Fruit fly (Drosophila melanogaster) whole organism, embryonic: ENCODE data around the gene Pex1.
A peak's percentile ranks its signal among the peaks of the same experiment; 100 is the strongest.

Source experiments
- ATbp ChIP-seq: fragments of 200-800 bp; sonication (Bioruptor generic); optimal IDR thresholded peaks from 2 replicates; lab custom pipeline; 2017; ENCODE audit warnings: missing biosample characterization, mild to moderate bottlenecking, missing genetic modification characterization, missing genetic modification reagents
- Aef1 ChIP-seq: fragments of 200-800 bp; sonication (Bioruptor generic); IDR thresholded peaks from 3 replicates; pipeline ENCODE4 v1.3.6; 2022; ENCODE audit warnings: missing biosample characterization, missing genetic modification characterization
- CG11398 ChIP-seq: fragments of 200-800 bp; sonication (Bioruptor generic); optimal IDR thresholded peaks from 2 replicates; lab custom pipeline; 2016; ENCODE audit warnings: missing biosample characterization, missing genetic modification characterization
- CG11696 ChIP-seq: fragments of 200-800 bp; sonication (Bioruptor generic); IDR thresholded peaks from 2 replicates; pipeline ENCODE4 v1.3.6; 2022; ENCODE audit warnings: missing biosample characterization, missing genetic modification characterization
- CG12942 ChIP-seq: fragments of 200-800 bp; sonication (Bioruptor generic); optimal IDR thresholded peaks from 3 replicates; lab custom pipeline; 2016; ENCODE audit warnings: missing biosample characterization, missing genetic modification characterization
- CG13775 ChIP-seq: fragments of 200-800 bp; sonication (Bioruptor generic); optimal IDR thresholded peaks from 3 replicates; lab custom pipeline; 2017; ENCODE audit warnings: missing biosample characterization, mild to moderate bottlenecking, missing genetic modification characterization
- CG15601 ChIP-seq: fragments of 200-800 bp; sonication (Bioruptor generic); optimal IDR thresholded peaks from 3 replicates; lab custom pipeline; 2019; ENCODE audit warnings: missing biosample characterization, mild to moderate bottlenecking, missing genetic modification characterization, moderate library complexity
- CG17612 ChIP-seq: fragments of 200-800 bp; sonication (Bioruptor generic); IDR thresholded peaks from 2 replicates; pipeline ENCODE4 v1.3.6; 2022; ENCODE audit warnings: missing biosample characterization, missing genetic modification characterization
- CG2199 ChIP-seq: fragments of 200-800 bp; sonication (Bioruptor generic); IDR thresholded peaks from 3 replicates; pipeline ENCODE4 v1.3.6; 2022; ENCODE audit warnings: missing biosample characterization, missing genetic modification characterization
- CG2678 ChIP-seq: fragments of 200-800 bp; sonication (Bioruptor generic); optimal IDR thresholded peaks from 3 replicates; lab custom pipeline; 2019; ENCODE audit warnings: missing biosample characterization, mild to moderate bottlenecking, missing genetic modification characterization, moderate library complexity
- CG32772 ChIP-seq: fragments of 200-800 bp; sonication (Bioruptor generic); IDR thresholded peaks from 2 replicates; pipeline ENCODE4 v1.3.6; 2022; ENCODE audit warnings: missing biosample characterization, missing genetic modification characterization
- CG4328 ChIP-seq: fragments of 200-800 bp; sonication (Bioruptor generic); optimal IDR thresholded peaks from 3 replicates; lab custom pipeline; 2017; ENCODE audit warnings: missing biosample characterization, missing genetic modification reagents, missing genetic modification characterization
- CG5245 ChIP-seq: fragments of 200-800 bp; sonication (Bioruptor generic); optimal IDR thresholded peaks from 3 replicates; lab custom pipeline; 2016; ENCODE audit warnings: missing biosample characterization, missing genetic modification characterization
- CG6175 ChIP-seq: fragments of 200-800 bp; sonication (Bioruptor generic); IDR thresholded peaks from 3 replicates; pipeline ENCODE4 v1.3.6; 2022; ENCODE audit warnings: missing biosample characterization, missing genetic modification characterization
- CG6654 ChIP-seq: fragments of 200-800 bp; sonication (Bioruptor generic); optimal IDR thresholded peaks from 2 replicates; lab custom pipeline; 2017; ENCODE audit warnings: missing biosample characterization, mild to moderate bottlenecking, missing genetic modification characterization
- CG6854 ChIP-seq: fragments of 200-800 bp; sonication (Bioruptor generic); optimal IDR thresholded peaks from 3 replicates; lab custom pipeline; 2017; ENCODE audit warnings: missing biosample characterization, mild to moderate bottlenecking, missing genetic modification characterization
- CG7928 ChIP-seq: fragments of 200-800 bp; sonication (Bioruptor generic); optimal IDR thresholded peaks from 2 replicates; lab custom pipeline; 2017; ENCODE audit warnings: missing biosample characterization, mild to moderate bottlenecking, missing genetic modification characterization
- CG9932 ChIP-seq: fragments of 200-800 bp; sonication (Bioruptor generic); IDR thresholded peaks from 2 replicates; pipeline ENCODE4 v1.3.6; 2022; ENCODE audit warnings: missing biosample characterization, missing genetic modification characterization
- CoRest ChIP-seq: fragments of 200-800 bp; sonication (Bioruptor generic); optimal IDR thresholded peaks from 3 replicates; lab custom pipeline; 2018; ENCODE audit warnings: missing biosample characterization, mild to moderate bottlenecking, missing genetic modification characterization, moderate library complexity
- Elba2 ChIP-seq: fragments of 200-800 bp; sonication (Bioruptor generic); optimal IDR thresholded peaks from 3 replicates; lab custom pipeline; 2016; ENCODE audit warnings: missing biosample characterization, missing genetic modification characterization
- Fer1 ChIP-seq: fragments of 200-800 bp; sonication (Bioruptor generic); optimal IDR thresholded peaks from 2 replicates; lab custom pipeline; 2017; ENCODE audit warnings: missing biosample characterization, mild to moderate bottlenecking, missing genetic modification characterization
- GATAe ChIP-seq: fragments of 200-800 bp; sonication (Bioruptor generic); conservative IDR thresholded peaks from 2 replicates; pipeline ENCODE4 v1.3.6; 2022; ENCODE audit warnings: missing biosample characterization, missing genetic modification characterization
- HLHmδ ChIP-seq: fragments of 200-800 bp; sonication (Bioruptor generic); optimal IDR thresholded peaks from 2 replicates; lab custom pipeline; 2018; ENCODE audit warnings: missing biosample characterization, mild to moderate bottlenecking, missing genetic modification characterization, moderate library complexity
- Hmr ChIP-seq: fragments of 200-800 bp; sonication (Bioruptor generic); optimal IDR thresholded peaks from 3 replicates; lab custom pipeline; 2017; ENCODE audit warnings: mild to moderate bottlenecking, missing biosample characterization, missing genetic modification reagents, missing genetic modification characterization
- Mad ChIP-seq: fragments of 200-800 bp; sonication (Bioruptor generic); optimal IDR thresholded peaks from 2 replicates; lab custom pipeline; 2016; ENCODE audit warnings: missing biosample characterization, missing genetic modification characterization
- Sin3A ChIP-seq: fragments of >200 bp; optimal IDR thresholded peaks from 2 replicates; lab custom pipeline; 2018
- TFAM ChIP-seq: fragments of 200-800 bp; sonication (Bioruptor generic); optimal IDR thresholded peaks from 2 replicates; lab custom pipeline; 2017; ENCODE audit warnings: missing biosample characterization, missing genetic modification characterization, inconsistent platforms
- Vsx1 ChIP-seq: fragments of 200-800 bp; sonication (Bioruptor generic); optimal IDR thresholded peaks from 2 replicates; lab custom pipeline; 2017; ENCODE audit warnings: missing biosample characterization, mild to moderate bottlenecking, missing genetic modification characterization, missing genetic modification reagents
- YL-1 ChIP-seq: fragments of 200-800 bp; sonication (Bioruptor generic); optimal IDR thresholded peaks from 3 replicates; lab custom pipeline; 2017; ENCODE audit warnings: missing biosample characterization, mild to moderate bottlenecking, missing genetic modification characterization
- amos ChIP-seq: fragments of 200-800 bp; sonication (Bioruptor generic); IDR thresholded peaks from 2 replicates; pipeline ENCODE4 v1.3.6; 2022; ENCODE audit warnings: missing biosample characterization, missing genetic modification characterization; ENCODE audit not compliant: partially characterized antibody
- ara ChIP-seq: fragments of 200-800 bp; sonication (Bioruptor generic); IDR thresholded peaks from 2 replicates; pipeline ENCODE4 v1.3.6; 2022; ENCODE audit warnings: missing biosample characterization, missing genetic modification characterization
- ase ChIP-seq: fragments of 200-800 bp; sonication (Bioruptor generic); IDR thresholded peaks from 3 replicates; pipeline ENCODE4 v1.3.6; 2022; ENCODE audit warnings: missing biosample characterization, missing genetic modification characterization
- bab2 ChIP-seq: fragments of 200-800 bp; sonication (Bioruptor generic); optimal IDR thresholded peaks from 2 replicates; lab custom pipeline; 2016; ENCODE audit warnings: missing biosample characterization, missing genetic modification characterization
- caup ChIP-seq: fragments of 200-800 bp; sonication (Bioruptor generic); optimal IDR thresholded peaks from 3 replicates; lab custom pipeline; 2017; ENCODE audit warnings: missing biosample characterization, mild to moderate bottlenecking, missing genetic modification characterization, moderate library complexity; ENCODE audit not compliant: severe bottlenecking
- ci ChIP-seq: fragments of 200-800 bp; sonication (Bioruptor generic); IDR thresholded peaks from 3 replicates; pipeline ENCODE4 v1.3.6; 2022; ENCODE audit warnings: missing biosample characterization, missing genetic modification characterization
- dati ChIP-seq: fragments of 200-800 bp; sonication (Bioruptor generic); IDR thresholded peaks from 2 replicates; pipeline ENCODE4 v1.3.6; 2022; ENCODE audit warnings: missing biosample characterization, missing genetic modification characterization
- gcm ChIP-seq: fragments of 200-800 bp; sonication (Bioruptor generic); optimal IDR thresholded peaks from 2 replicates; lab custom pipeline; 2019; ENCODE audit warnings: missing biosample characterization, mild to moderate bottlenecking, missing genetic modification characterization, moderate library complexity
- grn ChIP-seq: fragments of 200-800 bp; sonication (Bioruptor generic); optimal IDR thresholded peaks from 3 replicates; lab custom pipeline; 2017; ENCODE audit warnings: missing biosample characterization, missing genetic modification characterization
- lbe ChIP-seq: fragments of 200-800 bp; sonication (Bioruptor generic); optimal IDR thresholded peaks from 2 replicates; lab custom pipeline; 2016; ENCODE audit warnings: missing biosample characterization, mild to moderate bottlenecking, missing genetic modification characterization
- odd ChIP-seq: fragments of 200-800 bp; sonication (Bioruptor generic); optimal IDR thresholded peaks from 2 replicates; lab custom pipeline; 2017; ENCODE audit warnings: missing biosample characterization, mild to moderate bottlenecking, missing genetic modification characterization
- peb ChIP-seq: fragments of 200-800 bp; sonication (Bioruptor generic); IDR thresholded peaks from 2 replicates; pipeline ENCODE4 v1.3.6; 2022; ENCODE audit warnings: missing biosample characterization, missing genetic modification characterization
- pnt ChIP-seq: fragments of 200-800 bp; sonication (Bioruptor generic); optimal IDR thresholded peaks from 3 replicates; lab custom pipeline; 2016; ENCODE audit warnings: missing biosample characterization, missing genetic modification characterization
- psq ChIP-seq: fragments of 200-800 bp; sonication (Bioruptor generic); optimal IDR thresholded peaks from 2 replicates; lab custom pipeline; 2017; ENCODE audit warnings: missing biosample characterization, missing genetic modification characterization
- repo ChIP-seq: fragments of 200-800 bp; sonication (Bioruptor generic); optimal IDR thresholded peaks from 2 replicates; lab custom pipeline; 2016; ENCODE audit warnings: missing biosample characterization, missing genetic modification characterization
- sens-2 ChIP-seq: fragments of 200-800 bp; sonication (Bioruptor generic); IDR thresholded peaks from 2 replicates; pipeline ENCODE4 v1.3.6; 2022; ENCODE audit warnings: missing biosample characterization, missing genetic modification characterization
- sr ChIP-seq: fragments of 200-800 bp; sonication (Bioruptor generic); IDR thresholded peaks from 3 replicates; pipeline ENCODE4 v1.3.6; 2022; ENCODE audit warnings: missing biosample characterization, missing genetic modification characterization
- trh ChIP-seq: fragments of 200-800 bp; sonication (Bioruptor generic); optimal IDR thresholded peaks from 2 replicates; lab custom pipeline; 2016; ENCODE audit warnings: missing biosample characterization, missing genetic modification characterization
- wdn ChIP-seq: fragments of 200-800 bp; sonication (Bioruptor generic); IDR thresholded peaks from 2 replicates; pipeline ENCODE4 v1.3.6; 2022; ENCODE audit warnings: missing biosample characterization, missing genetic modification characterization
- zen2 ChIP-seq: fragments of 200-800 bp; sonication (Bioruptor generic); IDR thresholded peaks from 3 replicates; pipeline ENCODE4 v1.3.6; 2022; ENCODE audit warnings: missing biosample characterization, missing genetic modification characterization; ENCODE audit not compliant: partially characterized antibody
- zfh1 ChIP-seq: fragments of 200-800 bp; sonication (Bioruptor generic); IDR thresholded peaks from 3 replicates; pipeline ENCODE4 v1.3.6; 2022; ENCODE audit warnings: missing biosample characterization, missing genetic modification characterization

Pex1 gene

DNA sequence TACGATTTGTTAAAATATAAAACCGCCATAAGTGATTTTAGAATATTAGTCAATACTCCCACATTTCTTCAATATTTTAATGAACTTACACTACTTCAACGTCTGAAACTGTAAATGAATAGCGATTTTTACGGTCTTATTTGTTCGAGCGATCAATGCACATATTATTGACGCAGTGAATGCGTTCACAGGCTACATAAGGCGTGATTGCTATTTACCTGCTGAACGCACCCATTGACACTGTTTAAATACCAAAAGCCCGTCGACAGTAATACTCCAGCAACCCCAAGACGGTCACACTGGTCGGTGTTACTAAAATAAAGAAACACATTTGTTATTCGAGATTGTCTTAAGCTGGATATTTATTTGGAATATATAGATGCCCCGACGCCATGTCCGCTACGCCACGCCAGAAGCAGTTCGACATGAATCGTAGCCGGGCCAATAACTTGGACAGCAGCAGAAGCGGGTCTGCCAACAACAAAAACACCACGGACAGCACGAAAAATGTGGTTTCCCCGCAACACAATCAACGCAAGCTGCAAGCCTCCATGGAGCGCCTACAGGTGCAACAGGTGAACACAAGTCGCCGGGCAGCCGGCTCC, 20.6 kb upstream of the Pex1 start, which contains the start of gene CG6833 (continued):
- TF ChIP-seq zfh1: peak; percentile 81
- TF ChIP-seq Elba2 (GFP tag; lab: Kevin White, UChicago): peak; percentile 3
- peak; percentile 38 for TF ChIP-seq CG6654 (GFP tag; lab: Kevin White, UChicago)
- peak; percentile 60; the same call in 1 of the 2 replicates for TF ChIP-seq CG32772
- TF ChIP-seq Fer1 (GFP tag; lab: Kevin White, UChicago): peak; percentile 59
- TF ChIP-seq CG2678 (tag; lab: Kevin White, UChicago): peak; percentile 69
- no peak for TF ChIP-seq psq (GFP tag; lab: Kevin White, UChicago)
- TF ChIP-seq TFAM: no peak
- no peak for TF ChIP-seq gcm (GFP tag; lab: Kevin White, UChicago)
- TF ChIP-seq ase (GFP tag; lab: Robert Waterston, UW): peak; percentile 67; the same call in 2 of the 3 replicates
- TF ChIP-seq CoRest (tag; lab: Kevin White, UChicago): peak; percentile 66
- TF ChIP-seq Vsx1 (GFP tag; lab: Kevin White, UChicago): no peak
- TF ChIP-seq Sin3A (lab: Kevin White, UChicago): peak; percentile 48
- peak; percentile 43 for TF ChIP-seq CG12942 (GFP tag; lab: Kevin White, UChicago)
- peak; percentile 93 for TF ChIP-seq CG9932 (GFP tag; lab: Robert Waterston, UW)
- peak; percentile 57 for TF ChIP-seq peb
- peak; percentile 7 for TF ChIP-seq YL-1 (GFP tag; lab: Kevin White, UChicago)
- peak; percentile 70 for TF ChIP-seq caup (GFP tag; lab: Kevin White, UChicago)
- TF ChIP-seq Hmr: peak; percentile 60
- TF ChIP-seq Aef1 (GFP tag; lab: Robert Waterston, UW): peak; percentile 76
- peak; percentile 4 for TF ChIP-seq CG7928
- TF ChIP-seq CG6854: no peak
- TF ChIP-seq amos (GFP tag; lab: Robert Waterston, UW): no peak
- TF ChIP-seq CG5245 (GFP tag; lab: Kevin White, UChicago): peak; percentile 74
- peak; percentile 38 for TF ChIP-seq CG11398 (GFP tag; lab: Kevin White, UChicago)
- TF ChIP-seq grn (GFP tag; lab: Kevin White, UChicago): no peak
- peak; percentile 56 for TF ChIP-seq sens-2 (GFP tag; lab: Robert Waterston, UW)
- no peak for TF ChIP-seq ATbp
- peak; percentile 63 for TF ChIP-seq bab2 (GFP tag; lab: Kevin White, UChicago)
- no peak for TF ChIP-seq lbe
- TF ChIP-seq CG4328 (GFP tag; lab: Kevin White, UChicago): peak; percentile 27
- TF ChIP-seq ci (GFP tag; lab: Robert Waterston, UW): peak; percentile 86
- TF ChIP-seq CG17612: no peak
- TF ChIP-seq CG6175 (GFP tag; lab: Robert Waterston, UW): 0 out of 3 replicates have a peak, but pooled peaks have one; percentile 62
- TF ChIP-seq zen2 (GFP tag; lab: Robert Waterston, UW): no peak
- no peak for TF ChIP-seq HLHmδ
- TF ChIP-seq repo (GFP tag; lab: Kevin White, UChicago): peak; percentile 72
- TF ChIP-seq CG2199 (GFP tag; lab: Robert Waterston, UW): peak; percentile 75
- TF ChIP-seq GATAe (GFP tag; lab: Robert Waterston, UW): no peak; the same call in 1 of the 2 replicates
- no peak for TF ChIP-seq CG11696 (GFP tag; lab: Robert Waterston, UW)
- no peak for TF ChIP-seq trh
- no peak for TF ChIP-seq odd (GFP tag; lab: Kevin White, UChicago)
- peak; percentile 61; the same call in 1 of the 2 replicates for TF ChIP-seq ara (GFP tag; lab: Robert Waterston, UW)
- TF ChIP-seq pnt (GFP tag; lab: Kevin White, UChicago): peak; percentile 75
- TF ChIP-seq CG15601 (tag; lab: Kevin White, UChicago): peak; percentile 24
- TF ChIP-seq Mad (GFP tag; lab: Kevin White, UChicago): peak; percentile 60
- TF ChIP-seq dati (GFP tag; lab: Robert Waterston, UW): peak; percentile 62; the same call in 1 of the 2 replicates
- TF ChIP-seq wdn (GFP tag; lab: Robert Waterston, UW): peak; percentile 53; the same call in 1 of the 2 replicates
- TF ChIP-seq CG13775 (GFP tag; lab: Kevin White, UChicago): peak; percentile 59
- TF ChIP-seq sr (GFP tag; lab: Robert Waterston, UW): peak; percentile 53; the same call in 1 of the 3 replicates
